Fruit fly (Drosophila melanogaster) whole organism, embryonic: ENCODE data around the gene fwd.

Experiments
- Asciz ChIP-seq: fragments of 200-800 bp; sonication (Bioruptor generic); optimal IDR thresholded peaks from 2 replicates; lab custom pipeline; 2017; ENCODE audit warnings: missing biosample characterization, mild to moderate bottlenecking, missing genetic modification characterization, missing genetic modification reagents
- B-H2 ChIP-seq: fragments of 200-800 bp; sonication (Bioruptor generic); optimal IDR thresholded peaks from 2 replicates; lab custom pipeline; 2018; ENCODE audit warnings: missing biosample characterization, mild to moderate bottlenecking, missing genetic modification characterization
- Blimp-1 ChIP-seq: fragments of 200-800 bp; sonication (Bioruptor generic); optimal IDR thresholded peaks from 3 replicates; lab custom pipeline; 2018; ENCODE audit warnings: missing biosample characterization, missing genetic modification characterization, mild to moderate bottlenecking, moderate library complexity, missing genetic modification reagents
- CG10462 ChIP-seq: fragments of 200-800 bp; sonication (Bioruptor generic); optimal IDR thresholded peaks from 2 replicates; lab custom pipeline; 2016; ENCODE audit warnings: missing biosample characterization, missing genetic modification characterization
- CG11093 ChIP-seq: fragments of 200-800 bp; sonication (Bioruptor generic); IDR thresholded peaks from 3 replicates; pipeline ENCODE4 v1.3.6; 2022; ENCODE audit warnings: missing biosample characterization, missing genetic modification characterization
- CG11398 ChIP-seq: fragments of 200-800 bp; sonication (Bioruptor generic); optimal IDR thresholded peaks from 2 replicates; lab custom pipeline; 2016; ENCODE audit warnings: missing biosample characterization, missing genetic modification characterization
- CG15601 ChIP-seq: fragments of 200-800 bp; sonication (Bioruptor generic); optimal IDR thresholded peaks from 3 replicates; lab custom pipeline; 2019; ENCODE audit warnings: missing biosample characterization, mild to moderate bottlenecking, missing genetic modification characterization, moderate library complexity
- CG17612 ChIP-seq: fragments of 200-800 bp; sonication (Bioruptor generic); IDR thresholded peaks from 2 replicates; pipeline ENCODE4 v1.3.6; 2022; ENCODE audit warnings: missing biosample characterization, missing genetic modification characterization
- CG2120 ChIP-seq: fragments of 200-800 bp; sonication (Bioruptor generic); optimal IDR thresholded peaks from 3 replicates; lab custom pipeline; 2016; ENCODE audit warnings: missing biosample characterization, missing genetic modification characterization
- CG2129 ChIP-seq: fragments of 200-800 bp; sonication (Bioruptor generic); IDR thresholded peaks from 2 replicates; pipeline ENCODE4 v1.3.6; 2022; ENCODE audit warnings: missing biosample characterization, missing genetic modification characterization; ENCODE audit not compliant: partially characterized antibody
- CG2712 ChIP-seq: fragments of 200-800 bp; optimal IDR thresholded peaks from 3 replicates; lab custom pipeline; 2019; ENCODE audit warnings: missing biosample characterization, mild to moderate bottlenecking, missing genetic modification characterization, moderate library complexity
- CG30431 ChIP-seq: fragments of 200-800 bp; sonication (Bioruptor generic); optimal IDR thresholded peaks from 2 replicates; lab custom pipeline; 2017; ENCODE audit warnings: missing biosample characterization, missing genetic modification characterization
- CG32532 ChIP-seq: fragments of 200-800 bp; sonication (Bioruptor generic); IDR thresholded peaks from 2 replicates; pipeline ENCODE4 v1.3.6; 2022; ENCODE audit warnings: missing biosample characterization, missing genetic modification characterization
- CG3847 ChIP-seq: fragments of 200-800 bp; sonication (Bioruptor generic); IDR thresholded peaks from 2 replicates; pipeline ENCODE4 v1.3.6; 2022; ENCODE audit warnings: missing biosample characterization, missing genetic modification characterization
- CG4617 ChIP-seq: fragments of 200-800 bp; sonication (Bioruptor generic); optimal IDR thresholded peaks from 3 replicates; lab custom pipeline; 2016; ENCODE audit warnings: missing biosample characterization, missing genetic modification characterization, borderline replicate concordance
- CG5245 ChIP-seq: fragments of 200-800 bp; sonication (Bioruptor generic); optimal IDR thresholded peaks from 3 replicates; lab custom pipeline; 2016; ENCODE audit warnings: missing biosample characterization, missing genetic modification characterization
- CG8281 ChIP-seq: fragments of 200-800 bp; sonication (Bioruptor generic); optimal IDR thresholded peaks from 2 replicates; lab custom pipeline; 2018; ENCODE audit warnings: missing biosample characterization, mild to moderate bottlenecking, missing genetic modification characterization, moderate library complexity
- CG8944 ChIP-seq: fragments of 200-800 bp; sonication (Bioruptor generic); optimal IDR thresholded peaks from 3 replicates; lab custom pipeline; 2016; ENCODE audit warnings: missing biosample characterization, missing genetic modification characterization
- CG9797 ChIP-seq: fragments of 200-800 bp; sonication (Bioruptor generic); optimal IDR thresholded peaks from 3 replicates; lab custom pipeline; 2018; ENCODE audit warnings: missing biosample characterization, mild to moderate bottlenecking, missing genetic modification characterization
- CoRest ChIP-seq: fragments of 200-800 bp; sonication (Bioruptor generic); optimal IDR thresholded peaks from 3 replicates; lab custom pipeline; 2018; ENCODE audit warnings: missing biosample characterization, mild to moderate bottlenecking, missing genetic modification characterization, moderate library complexity
- Dref ChIP-seq: fragments of 200-800 bp; sonication (Bioruptor generic); IDR thresholded peaks from 2 replicates; pipeline ENCODE4 v1.3.6; 2022; ENCODE audit warnings: missing biosample characterization, missing genetic modification characterization
- Hmx ChIP-seq: fragments of 200-800 bp; sonication (Bioruptor generic); optimal IDR thresholded peaks from 2 replicates; lab custom pipeline; 2016; ENCODE audit warnings: missing biosample characterization, missing genetic modification characterization
- Myb ChIP-seq: fragments of 200-800 bp; sonication (Bioruptor generic); optimal IDR thresholded peaks from 2 replicates; lab custom pipeline; 2016; ENCODE audit warnings: missing biosample characterization, missing genetic modification characterization
- Rfx ChIP-seq: fragments of 200-800 bp; sonication (Bioruptor generic); IDR thresholded peaks from 2 replicates; pipeline ENCODE4 v1.3.6; 2022; ENCODE audit warnings: missing biosample characterization, missing genetic modification characterization
- Sin3A ChIP-seq: fragments of >200 bp; optimal IDR thresholded peaks from 2 replicates; lab custom pipeline; 2018
- Sox102F ChIP-seq: fragments of 200-800 bp; sonication (Bioruptor generic); optimal IDR thresholded peaks from 2 replicates; lab custom pipeline; 2018; ENCODE audit warnings: missing biosample characterization, mild to moderate bottlenecking, missing genetic modification characterization, moderate library complexity
- chif ChIP-seq, 2 experiments: fragments of 200-800 bp; sonication (Bioruptor generic); optimal IDR thresholded peaks; 3 replicates each; lab custom pipeline; 2016; ENCODE audit warnings: missing biosample characterization in 2 of 2, missing genetic modification characterization in 2 of 2
- chm ChIP-seq: fragments of 200-800 bp; sonication (Bioruptor generic); IDR thresholded peaks from 2 replicates; pipeline ENCODE4 v1.3.6; 2022; ENCODE audit warnings: missing biosample characterization, missing genetic modification characterization
- dimm ChIP-seq: fragments of 200-800 bp; sonication (Bioruptor generic); IDR thresholded peaks from 2 replicates; pipeline ENCODE4 v1.3.6; 2022; ENCODE audit warnings: missing biosample characterization, missing genetic modification characterization
- dm ChIP-seq: fragments of 200-800 bp; sonication (Bioruptor generic); optimal IDR thresholded peaks from 3 replicates; lab custom pipeline; 2016; ENCODE audit warnings: missing biosample characterization, missing genetic modification characterization
- eve ChIP-seq, 2 experiments: fragments of >200 bp; optimal IDR thresholded peaks; 2 replicates each; lab custom pipeline; 2017; ENCODE audit warnings: missing biosample characterization in 2 of 2, missing genetic modification characterization in 2 of 2
- eyg ChIP-seq: fragments of 200-800 bp; sonication (Bioruptor generic); optimal IDR thresholded peaks from 3 replicates; lab custom pipeline; 2016; ENCODE audit warnings: missing biosample characterization, missing genetic modification characterization
- gfzf ChIP-seq: fragments of 200-800 bp; sonication (Bioruptor generic); optimal IDR thresholded peaks from 2 replicates; lab custom pipeline; 2016; ENCODE audit warnings: missing biosample characterization, mild to moderate bottlenecking, missing genetic modification characterization, moderate library complexity
- ind ChIP-seq: fragments of 200-800 bp; sonication (Bioruptor generic); optimal IDR thresholded peaks from 3 replicates; lab custom pipeline; 2016; ENCODE audit warnings: missing biosample characterization, missing genetic modification characterization
- insv ChIP-seq, 2 experiments: fragments of 200-800 bp; sonication (Bioruptor generic); optimal IDR thresholded peaks; 3 replicates each; lab custom pipeline; 2016 to 2018; ENCODE audit warnings: missing biosample characterization in 2 of 2, missing genetic modification characterization in 2 of 2
- jumu ChIP-seq: fragments of 200-800 bp; sonication (Bioruptor generic); optimal IDR thresholded peaks from 3 replicates; lab custom pipeline; 2016; ENCODE audit warnings: missing biosample characterization, missing genetic modification characterization
- lilli ChIP-seq: fragments of 200-800 bp; sonication (Bioruptor generic); optimal IDR thresholded peaks from 3 replicates; lab custom pipeline; 2016; ENCODE audit warnings: missing biosample characterization, missing genetic modification characterization
- lola ChIP-seq, 3 experiments: fragments of >200 bp in 2 of 3; fragments of 200-800 bp in 1 of 3; sonication (Bioruptor generic) in 1 of 3; optimal IDR thresholded peaks; 2 replicates each; lab custom pipeline; 2017 to 2019; ENCODE audit warnings: missing biosample characterization in 3 of 3, missing genetic modification characterization in 3 of 3, mild to moderate bottlenecking in 1 of 3, moderate library complexity in 1 of 3
- pzg ChIP-seq: fragments of 200-800 bp; sonication (Bioruptor generic); optimal IDR thresholded peaks from 3 replicates; lab custom pipeline; 2018; ENCODE audit warnings: missing biosample characterization, mild to moderate bottlenecking, missing genetic modification characterization, moderate library complexity
- scrt ChIP-seq: fragments of 200-800 bp; sonication (Bioruptor generic); optimal IDR thresholded peaks from 2 replicates; lab custom pipeline; 2018; ENCODE audit warnings: missing biosample characterization, mild to moderate bottlenecking, missing genetic modification characterization, moderate library complexity
- sisA ChIP-seq: fragments of 200-800 bp; sonication (Bioruptor generic); IDR thresholded peaks from 2 replicates; pipeline ENCODE4 v1.3.6; 2022; ENCODE audit warnings: missing biosample characterization, missing genetic modification characterization
- slbo ChIP-seq: fragments of 200-800 bp; sonication (Bioruptor generic); IDR thresholded peaks from 2 replicates; pipeline ENCODE4 v1.3.6; 2022; ENCODE audit warnings: missing biosample characterization, missing genetic modification characterization
- sr ChIP-seq: fragments of 200-800 bp; sonication (Bioruptor generic); IDR thresholded peaks from 3 replicates; pipeline ENCODE4 v1.3.6; 2022; ENCODE audit warnings: missing biosample characterization, missing genetic modification characterization
- tio ChIP-seq: fragments of 200-800 bp; sonication (Bioruptor generic); optimal IDR thresholded peaks from 2 replicates; lab custom pipeline; 2017; ENCODE audit warnings: missing biosample characterization, missing genetic modification characterization, inconsistent platforms
- trem ChIP-seq: fragments of 200-800 bp; optimal IDR thresholded peaks from 3 replicates; lab custom pipeline; 2019; ENCODE audit warnings: missing biosample characterization, mild to moderate bottlenecking, missing genetic modification characterization, moderate library complexity
- trh ChIP-seq: fragments of 200-800 bp; sonication (Bioruptor generic); optimal IDR thresholded peaks from 2 replicates; lab custom pipeline; 2016; ENCODE audit warnings: missing biosample characterization, missing genetic modification characterization
- wek ChIP-seq: fragments of 200-800 bp; sonication (Bioruptor generic); optimal IDR thresholded peaks from 3 replicates; lab custom pipeline; 2018; ENCODE audit warnings: missing biosample characterization, mild to moderate bottlenecking, missing genetic modification characterization, moderate library complexity
- z ChIP-seq: fragments of 200-800 bp; sonication (Bioruptor generic); IDR thresholded peaks from 3 replicates; pipeline ENCODE4 v1.3.6; 2022; ENCODE audit warnings: missing biosample characterization, missing genetic modification characterization
- zen ChIP-seq: fragments of 200-800 bp; sonication (Bioruptor generic); optimal IDR thresholded peaks from 3 replicates; lab custom pipeline; 2018; ENCODE audit warnings: missing biosample characterization, mild to moderate bottlenecking, missing genetic modification characterization, moderate library complexity

The fwd gene

DNA sequence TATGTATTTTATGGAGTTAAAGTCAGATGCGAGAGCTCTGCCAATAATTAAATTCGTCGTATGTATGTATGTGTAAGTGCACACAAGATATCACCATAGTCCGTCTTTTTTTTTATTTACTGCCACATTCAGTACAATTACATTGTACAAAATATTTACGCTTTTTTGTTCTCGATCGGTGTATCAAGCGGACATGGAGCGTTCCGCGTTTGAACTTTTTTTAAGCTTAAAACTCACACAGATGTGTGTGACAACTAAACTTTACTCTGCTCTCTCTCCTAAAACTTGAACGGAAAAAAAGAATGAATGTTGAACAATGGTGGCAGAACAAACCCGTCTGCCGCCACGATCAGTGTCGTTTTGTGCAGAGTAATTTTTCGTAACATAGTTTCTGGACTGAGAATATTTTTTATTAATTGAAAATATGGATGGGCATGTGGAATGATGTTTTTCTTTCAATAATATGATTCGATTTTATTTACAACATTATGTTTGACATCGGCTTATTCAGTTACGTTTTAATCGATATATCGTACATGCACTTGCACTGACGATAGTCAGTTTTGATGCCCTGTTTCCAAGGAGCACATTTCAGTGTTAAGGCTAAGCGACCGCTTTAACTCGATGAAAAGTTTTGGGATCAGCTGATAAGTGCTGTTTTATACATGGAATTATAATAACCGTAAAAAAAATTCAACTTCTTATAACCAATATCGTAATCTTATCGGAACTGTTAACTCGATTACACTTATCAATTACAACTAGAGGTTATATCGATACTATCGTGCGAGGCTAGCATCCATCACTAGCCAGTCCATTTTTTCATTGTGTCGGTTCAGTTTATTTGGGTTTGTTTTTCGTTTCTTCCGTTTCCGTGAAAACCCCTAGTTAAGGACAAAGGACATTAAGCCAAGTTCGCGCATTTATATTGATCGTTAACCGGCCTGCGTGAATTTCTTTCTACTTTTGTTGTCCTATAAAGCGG lies 27.3 kb upstream of the fwd start, which contains the start of gene mth (continued):
- TF ChIP-seq CG17612 (no peak), wek (GFP tag; lab: Kevin White, UChicago) (no peak), trh (GFP tag; lab: Kevin White, UChicago) (no peak), CG2129 (GFP tag; lab: Robert Waterston, UW) (peak; percentile 98), ind (GFP tag; lab: Kevin White, UChicago) (peak; percentile 35), CoRest (tag; lab: Kevin White, UChicago) (peak; percentile 66), sr (GFP tag; lab: Robert Waterston, UW) (no peak), chif (GFP tag; optimal IDR thresholded peaks at IDR 0.05; lab: Kevin White, UChicago) (peak in 1 of 2 experiments; percentile 15), CG32532 (GFP tag; lab: Robert Waterston, UW) (peak; percentile 63), CG10462 (peak; percentile 24), Sin3A (lab: Kevin White, UChicago) (peak; percentile 95), pzg (GFP tag; lab: Kevin White, UChicago) (peak; percentile 83), tio (GFP tag; lab: Kevin White, UChicago) (no peak), scrt (no peak), CG30431 (GFP tag; lab: Kevin White, UChicago) (no peak), Rfx (GFP tag; lab: Robert Waterston, UW) (peak; percentile 53; the same call in 1 of the 2 replicates), Asciz (no peak), Sox102F (peak; percentile 31), eyg (peak; percentile 45), dm (peak; percentile 60), jumu (peak; percentile 26), CG8281 (peak; percentile 26), chm (0 out of 2 replicates have a peak, but pooled peaks have one; percentile 28), Dref (GFP tag; lab: Robert Waterston, UW) (peak; percentile 79), lola (GFP tag; optimal IDR thresholded peaks at IDR 0.05; lab: Kevin White, UChicago) (peak in 2 of 3 experiments; percentile 25 to 32), z (GFP tag; lab: Robert Waterston, UW) (no peak), trem (tag; lab: Kevin White, UChicago) (peak; percentile 77), slbo (GFP tag; lab: Robert Waterston, UW) (peak; percentile 53), Myb (GFP tag; lab: Kevin White, UChicago) (peak; percentile 73), insv (GFP tag; optimal IDR thresholded peaks at IDR 0.05; lab: Kevin White, UChicago) (peak in 1 of 2 experiments; percentile 79), B-H2 (GFP tag; lab: Kevin White, UChicago) (no peak), Blimp-1 (GFP tag; lab: Kevin White, UChicago) (peak; percentile 9), sisA (GFP tag; lab: Robert Waterston, UW) (peak; percentile 44), CG2120 (peak; percentile 66), dimm (GFP tag; lab: Robert Waterston, UW) (no peak), eve (GFP tag; optimal IDR thresholded peaks at IDR 0.05; lab: Kevin White, UChicago) (peak in 1 of 2 experiments; percentile 72), gfzf (GFP tag; lab: Kevin White, UChicago) (peak; percentile 41), CG4617 (peak; percentile 65), CG9797 (GFP tag; lab: Kevin White, UChicago) (peak; percentile 54), CG8944 (GFP tag; lab: Kevin White, UChicago) (peak; percentile 53), zen (peak; percentile 74), CG2712 (tag; lab: Kevin White, UChicago) (peak; percentile 61), CG3847 (GFP tag; lab: Robert Waterston, UW) (peak; percentile 49), CG5245 (GFP tag; lab: Kevin White, UChicago) (no peak), lilli (GFP tag; lab: Kevin White, UChicago) (peak; percentile 69), CG11398 (no peak), CG15601 (tag; lab: Kevin White, UChicago) (peak; percentile 67), CG11093 (GFP tag; lab: Robert Waterston, UW) (no peak), Hmx (GFP tag; lab: Kevin White, UChicago) (peak; percentile 29)
